Fruit fly (Drosophila melanogaster): Measurements from ENCODE around the gene CG11498.

The CG11498 gene

dm6 chr3R:30160312-30160942, at the start of gene CG11498:
CG11498 (minus strand) TSS chr3R:30160473.
- TF ChIP-seq Antp (GFP tag; optimal IDR thresholded peaks at IDR 0.05) (no peak), HLHmδ (GFP tag; optimal IDR thresholded peaks at IDR 0.05) (peak; percentile 2), otp (GFP tag; IDR thresholded peaks at IDR 0.05) (0 out of 3 replicates have a peak, but pooled peaks have one; percentile 3), CG6791 (GFP tag; IDR thresholded peaks at IDR 0.05; ENCODE audit: partially characterized antibody) (peak; percentile 41; the same call in 1 of the 3 replicates), NC2α (GFP tag; optimal IDR thresholded peaks at IDR 0.05) (no peak), vvl (GFP tag; IDR thresholded peaks at IDR 0.05) (peak; percentile 36; the same call in 1 of the 2 replicates), so (GFP tag; IDR thresholded peaks at IDR 0.05) (0 out of 3 replicates have a peak, but pooled peaks have one; percentile 44), E2f2 (GFP tag; IDR thresholded peaks at IDR 0.05) (peak; percentile 31; the same call in 1 of the 2 replicates), Jarid2 (GFP tag; optimal IDR thresholded peaks at IDR 0.05) (peak; percentile 67), CG8388 (GFP tag; optimal IDR thresholded peaks at IDR 0.05) (no peak), sens (GFP tag) (peak; percentile 55), lola (GFP tag; optimal IDR thresholded peaks at IDR 0.05) (no peak), pros (GFP tag; optimal IDR thresholded peaks at IDR 0.05) (peak; percentile 22), CG2199 (GFP tag; IDR thresholded peaks at IDR 0.05) (peak; percentile 88), CG1832 (GFP tag; optimal IDR thresholded peaks at IDR 0.05) (peak; percentile 4), Blimp-1 (GFP tag; optimal IDR thresholded peaks at IDR 0.05) (peak; percentile 15), sim (GFP tag; IDR thresholded peaks at IDR 0.05) (no peak), z (GFP tag; IDR thresholded peaks at IDR 0.05) (0 out of 3 replicates have a peak, but pooled peaks have one; percentile 65), oc (tag; optimal IDR thresholded peaks at IDR 0.05) (peak; percentile 55), bbx (GFP tag; IDR thresholded peaks at IDR 0.05; ENCODE audit: partially characterized antibody) (0 out of 2 replicates have a peak, but pooled peaks have one; percentile 35), CG13287 (GFP tag; IDR thresholded peaks at IDR 0.05; ENCODE audit: partially characterized antibody) (peak; percentile 11; the same call in 1 of the 2 replicates), CkIIα-i1 (GFP tag; IDR thresholded peaks at IDR 0.05) (no peak), CG18476 (GFP tag; optimal IDR thresholded peaks at IDR 0.05) (no peak), CG12769 (tag; optimal IDR thresholded peaks at IDR 0.05) (peak; percentile 36), Hr78 (GFP tag; optimal IDR thresholded peaks at IDR 0.05) (peak in 1 of 2 experiments; percentile 50), Trl (optimal IDR thresholded peaks at IDR 0.05) (peak; percentile 66 to 83), Trl (GFP tag; optimal IDR thresholded peaks at IDR 0.05) (no peak), Opbp (GFP tag; IDR thresholded peaks at IDR 0.05; ENCODE audit: partially characterized antibody) (no peak), Xrp1 (GFP tag; IDR thresholded peaks at IDR 0.05) (0 out of 2 replicates have a peak, but pooled peaks have one; percentile 19), Elba2 (GFP tag; optimal IDR thresholded peaks at IDR 0.05) (no peak), CG31441 (GFP tag; IDR thresholded peaks at IDR 0.05) (0 out of 2 replicates have a peak, but pooled peaks have one; percentile 10), fru (optimal IDR thresholded peaks at IDR 0.05) (no peak), Drgx (GFP tag; IDR thresholded peaks at IDR 0.05) (peak; percentile 72), dysf (GFP tag; IDR thresholded peaks at IDR 0.05) (0 out of 3 replicates have a peak, but pooled peaks have one; percentile 11)

dm6 chr3R:30209648-30210047, 49.4 kb upstream of the CG11498 start, which contains the start of gene Anp:
Anp (plus strand) TSS chr3R:30209948.
- no peak for TF ChIP-seq dmrt99B (tag; optimal IDR thresholded peaks at IDR 0.05)
- no peak for TF ChIP-seq NC2β (GFP tag; optimal IDR thresholded peaks at IDR 0.05)
- TF ChIP-seq CG1024 (GFP tag; IDR thresholded peaks at IDR 0.05), result no peak
- no peak for TF ChIP-seq CG43689 (GFP tag; IDR thresholded peaks at IDR 0.05)
- TF ChIP-seq Poxn (GFP tag; IDR thresholded peaks at IDR 0.05), result no peak
- TF ChIP-seq CG7839 (tag; optimal IDR thresholded peaks at IDR 0.05), result no peak
- no peak for TF ChIP-seq CG30403 (GFP tag; optimal IDR thresholded peaks at IDR 0.05)
- no peak for TF ChIP-seq CG3407 (GFP tag; optimal IDR thresholded peaks at IDR 0.05)
- no peak for TF ChIP-seq Vsx1 (GFP tag; optimal IDR thresholded peaks at IDR 0.05)
- no peak for TF ChIP-seq CG33557 (GFP tag; optimal IDR thresholded peaks at IDR 0.05)
- no peak for TF ChIP-seq Sin3A (optimal IDR thresholded peaks at IDR 0.05)
- no peak for TF ChIP-seq HLH3B (GFP tag; IDR thresholded peaks at IDR 0.05)
- TF ChIP-seq CG9437 (GFP tag; optimal IDR thresholded peaks at IDR 0.05), result no peak
- TF ChIP-seq danr (GFP tag; IDR thresholded peaks at IDR 0.05), result no peak
- TF ChIP-seq CG8944 (GFP tag; optimal IDR thresholded peaks at IDR 0.05), result no peak
- no peak for TF ChIP-seq klu (GFP tag; IDR thresholded peaks at IDR 0.05)
- TF ChIP-seq repo (GFP tag; optimal IDR thresholded peaks at IDR 0.05), result no peak
- no peak for TF ChIP-seq CG6254 (GFP tag; optimal IDR thresholded peaks at IDR 0.05)
